Worm (Caenorhabditis elegans) whole organism, L4 larva: ENCODE data around the gene srx-36.

Source experiments
- F26F4.8 ChIP-seq: fragments of 200-800 bp; sonication (Bioruptor generic); conservative IDR thresholded peaks from 2 replicates; pipeline ENCODE4 v1.3.6; 2022; ENCODE audit warnings: missing genetic modification characterization, missing compliant biosample characterization
- F37D6.2 ChIP-seq: sonication (generic microtip); optimal IDR thresholded peaks from 2 replicates; lab custom pipeline; 2016; ENCODE audit warnings: mild to moderate bottlenecking, missing genetic modification characterization, missing compliant biosample characterization
- F44E2.7 ChIP-seq: fragments of 200-800 bp; sonication (Bioruptor generic); IDR thresholded peaks from 2 replicates; pipeline ENCODE4 v2.1.2; 2022; ENCODE audit warnings: missing genetic modification characterization, missing compliant biosample characterization
- F49E8.2 ChIP-seq: sonication (generic microtip); optimal IDR thresholded peaks from 2 replicates; lab custom pipeline; 2016; ENCODE audit warnings: missing compliant biosample characterization, mild to moderate bottlenecking, missing genetic modification characterization, borderline replicate concordance
- T20F7.1 ChIP-seq: fragments of 200-800 bp; sonication (Bioruptor generic); optimal IDR thresholded peaks from 2 replicates; lab custom pipeline; 2018; ENCODE audit warnings: mild to moderate bottlenecking, missing genetic modification characterization, missing compliant biosample characterization
- T26A8.4 ChIP-seq: fragments of 200-800 bp; sonication (Bioruptor generic); IDR thresholded peaks from 2 replicates; pipeline ENCODE4 v1.3.6; 2022; ENCODE audit warnings: missing genetic modification characterization, missing compliant biosample characterization
- Y48G9A.11 ChIP-seq: fragments of 200-800 bp; sonication (Bioruptor generic); IDR thresholded peaks from 2 replicates; pipeline ENCODE4 v1.3.6; 2022; ENCODE audit warnings: missing genetic modification reagents, missing genetic modification characterization, missing compliant biosample characterization
- ZK337.2 ChIP-seq: fragments of 200-800 bp; sonication (Bioruptor generic); IDR thresholded peaks from 2 replicates; pipeline ENCODE4 v1.3.6; 2022; ENCODE audit warnings: missing genetic modification reagents, missing genetic modification characterization, missing compliant biosample characterization
- aha-1 ChIP-seq: fragments of 150-350 bp; peaks from one replicate; lab custom pipeline; 2014; ENCODE audit warnings: missing biosample characterization, missing genetic modification characterization
- ama-1 ChIP-seq: fragments of 150-350 bp; optimal IDR thresholded peaks from 2 replicates; lab custom pipeline; 2014; ENCODE audit warnings: inconsistent platforms, mixed read lengths
- ceh-28 ChIP-seq: fragments of 150-350 bp; optimal IDR thresholded peaks from 2 replicates; lab custom pipeline; 2014; ENCODE audit warnings: missing biosample characterization, missing genetic modification reagents, missing genetic modification characterization
- ceh-32 ChIP-seq: sonication (generic microtip); optimal IDR thresholded peaks from 2 replicates; lab custom pipeline; 2016; ENCODE audit warnings: mild to moderate bottlenecking, missing genetic modification characterization, missing compliant biosample characterization; ENCODE audit not compliant: poor library complexity
- ceh-62 ChIP-seq: sonication (generic microtip); optimal IDR thresholded peaks from 2 replicates; lab custom pipeline; 2017; ENCODE audit warnings: missing biosample characterization, missing genetic modification characterization
- ceh-82 ChIP-seq: sonication (generic microtip); optimal IDR thresholded peaks from 2 replicates; lab custom pipeline; 2017; ENCODE audit warnings: missing biosample characterization, missing genetic modification characterization
- cey-2 ChIP-seq: sonication (generic microtip); optimal IDR thresholded peaks from 3 replicates; lab custom pipeline; 2017; ENCODE audit warnings: missing genetic modification characterization, mild to moderate bottlenecking, missing compliant biosample characterization, antibody characterized with exemption, borderline replicate concordance; ENCODE audit not compliant: insufficient read depth
- daf-16 ChIP-seq, 3 experiments: sonication (generic microtip); optimal IDR thresholded peaks; 2 replicates each; lab custom pipeline; 2016 to 2017; ENCODE audit warnings: missing genetic modification characterization in 3 of 3, missing genetic modification reagents in 3 of 3, mild to moderate bottlenecking in 2 of 3, missing compliant biosample characterization in 2 of 3, missing biosample characterization in 1 of 3, moderate library complexity in 1 of 3
- daf-19 ChIP-seq: fragments of 200-800 bp; sonication (Bioruptor generic); conservative IDR thresholded peaks from 2 replicates; pipeline ENCODE4 v1.3.6; 2022; ENCODE audit warnings: missing genetic modification characterization, missing compliant biosample characterization
- daf-8 ChIP-seq: fragments of 200-800 bp; sonication (Bioruptor generic); IDR thresholded peaks from 2 replicates; pipeline ENCODE4 v1.3.6; 2022; ENCODE audit warnings: missing genetic modification characterization, missing compliant biosample characterization
- dmd-6 ChIP-seq: fragments of 200-800 bp; sonication (Bioruptor generic); IDR thresholded peaks from 2 replicates; pipeline ENCODE4 v1.3.6; 2022; ENCODE audit warnings: missing genetic modification reagents, missing genetic modification characterization, missing compliant biosample characterization
- duxl-1 ChIP-seq: sonication (generic microtip); optimal IDR thresholded peaks from 2 replicates; lab custom pipeline; 2016; ENCODE audit warnings: mild to moderate bottlenecking, missing genetic modification characterization, moderate library complexity, missing compliant biosample characterization; ENCODE audit not compliant: poor library complexity
- dve-1 ChIP-seq: sonication (generic microtip); optimal IDR thresholded peaks from 2 replicates; lab custom pipeline; 2017; ENCODE audit warnings: antibody characterized with exemption, mild to moderate bottlenecking, missing genetic modification characterization, missing compliant biosample characterization; ENCODE audit not compliant: insufficient read depth
- egl-27 ChIP-seq: sonication (generic microtip); optimal IDR thresholded peaks from 3 replicates; lab custom pipeline; 2017; ENCODE audit warnings: missing biosample characterization, missing genetic modification reagents, missing genetic modification characterization
- egl-43 ChIP-seq: fragments of 200-800 bp; sonication (Bioruptor generic); IDR thresholded peaks from 2 replicates; pipeline ENCODE4 v1.3.6; 2022; ENCODE audit warnings: missing genetic modification reagents, missing genetic modification characterization, missing compliant biosample characterization
- fkh-10 ChIP-seq: fragments of 150-350 bp; optimal IDR thresholded peaks from 2 replicates; lab custom pipeline; 2014; ENCODE audit warnings: missing biosample characterization, missing genetic modification reagents, missing genetic modification characterization
- hif-1 ChIP-seq, 2 experiments: sonication (generic microtip); optimal IDR thresholded peaks; 2 replicates each; lab custom pipeline; 2016 to 2017; ENCODE audit warnings: missing compliant biosample characterization in 2 of 2, missing genetic modification characterization in 2 of 2, missing genetic modification reagents in 2 of 2, missing genotype in 2 of 2, mild to moderate bottlenecking in 1 of 2
- hlh-11 ChIP-seq: fragments of 200-800 bp; sonication (Bioruptor generic); optimal IDR thresholded peaks from 2 replicates; lab custom pipeline; 2018; ENCODE audit warnings: mild to moderate bottlenecking, missing genetic modification characterization, missing compliant biosample characterization
- hlh-30 ChIP-seq: sonication (generic microtip); optimal IDR thresholded peaks from 2 replicates; lab custom pipeline; 2017; ENCODE audit warnings: antibody characterized with exemption, mild to moderate bottlenecking, missing genetic modification characterization, missing compliant biosample characterization; ENCODE audit not compliant: insufficient read depth
- hmg-1.1 ChIP-seq: fragments of 200-800 bp; sonication (Bioruptor generic); IDR thresholded peaks from 2 replicates; pipeline ENCODE4 v1.3.6; 2022; ENCODE audit warnings: missing genetic modification reagents, missing genetic modification characterization, missing compliant biosample characterization
- lim-7 ChIP-seq: fragments of 200-800 bp; sonication (Bioruptor generic); IDR thresholded peaks from 2 replicates; pipeline ENCODE4 v1.3.6; 2022; ENCODE audit warnings: missing genetic modification characterization, missing compliant biosample characterization
- lin-1 ChIP-seq: fragments of 200-800 bp; sonication (Bioruptor generic); IDR thresholded peaks from 2 replicates; pipeline ENCODE4 v1.3.6; 2022; ENCODE audit warnings: missing genetic modification reagents, missing genetic modification characterization, missing compliant biosample characterization
- lin-15B ChIP-seq: fragments of 150-350 bp; sonication (generic microtip); optimal IDR thresholded peaks from 3 replicates; lab custom pipeline; 2014; ENCODE audit warnings: missing biosample characterization, missing genetic modification characterization
- lin-29 ChIP-seq: fragments of 200-800 bp; sonication (Bioruptor generic); IDR thresholded peaks from 2 replicates; pipeline ENCODE4 v1.3.6; 2022; ENCODE audit warnings: missing genetic modification reagents, missing genetic modification characterization, missing compliant biosample characterization
- lin-38 ChIP-seq: fragments of 200-800 bp; sonication (Bioruptor generic); IDR thresholded peaks from 2 replicates; pipeline ENCODE4 v1.3.6; 2022; ENCODE audit warnings: missing genetic modification reagents, missing genetic modification characterization, missing compliant biosample characterization
- lir-3 ChIP-seq: sonication (generic microtip); optimal IDR thresholded peaks from 2 replicates; lab custom pipeline; 2016; ENCODE audit warnings: mild to moderate bottlenecking, missing genetic modification characterization, missing compliant biosample characterization
- lsy-2 ChIP-seq, 2 experiments: fragments of 150-350 bp in 1 of 2; sonication (generic microtip) in 1 of 2; optimal IDR thresholded peaks; 2 replicates each; lab custom pipeline; 2014 to 2017; ENCODE audit warnings: missing biosample characterization in 2 of 2, missing genetic modification characterization in 2 of 2
- mep-1 ChIP-seq: fragments of 150-350 bp; sonication (generic microtip); optimal IDR thresholded peaks from 3 replicates; lab custom pipeline; 2014; ENCODE audit warnings: missing biosample characterization, missing genetic modification characterization
- mes-2 ChIP-seq: sonication (generic microtip); optimal IDR thresholded peaks from 2 replicates; lab custom pipeline; 2016; ENCODE audit warnings: missing genotype, mild to moderate bottlenecking, missing genetic modification characterization, missing compliant biosample characterization; ENCODE audit not compliant: poor library complexity, severe bottlenecking
- mxl-2 ChIP-seq: fragments of 200-800 bp; sonication (Bioruptor generic); conservative IDR thresholded peaks from 2 replicates; pipeline ENCODE4 v1.3.6; 2022; ENCODE audit warnings: missing genetic modification reagents, missing genetic modification characterization, missing compliant biosample characterization
- nhr-102 ChIP-seq: sonication (generic microtip); optimal IDR thresholded peaks from 2 replicates; lab custom pipeline; 2016; ENCODE audit warnings: mild to moderate bottlenecking, missing genetic modification characterization, moderate library complexity, missing compliant biosample characterization
- nhr-11 ChIP-seq: fragments of 150-350 bp; optimal IDR thresholded peaks from 2 replicates; lab custom pipeline; 2014; ENCODE audit warnings: missing biosample characterization, missing genetic modification characterization
- nhr-237 ChIP-seq: sonication (generic microtip); optimal IDR thresholded peaks from 2 replicates; lab custom pipeline; 2017; ENCODE audit warnings: missing biosample characterization, missing genetic modification characterization
- nhr-76 ChIP-seq: fragments of 150-350 bp; optimal IDR thresholded peaks from 2 replicates; lab custom pipeline; 2014; ENCODE audit warnings: missing biosample characterization, missing genetic modification characterization
- nhr-77 ChIP-seq: fragments of 150-350 bp; optimal IDR thresholded peaks from 2 replicates; lab custom pipeline; 2014; ENCODE audit warnings: missing biosample characterization, missing genetic modification characterization
- pqm-1 ChIP-seq: sonication (generic microtip); optimal IDR thresholded peaks from 2 replicates; lab custom pipeline; 2017; ENCODE audit warnings: missing biosample characterization, missing genetic modification characterization
- rbr-2 ChIP-seq: sonication (generic microtip); optimal IDR thresholded peaks from 2 replicates; lab custom pipeline; 2016; ENCODE audit warnings: missing genotype, missing genetic modification characterization, missing compliant biosample characterization
- snpc-4 ChIP-seq: fragments of 150-350 bp; optimal IDR thresholded peaks from 2 replicates; lab custom pipeline; 2014; ENCODE audit warnings: missing biosample characterization, missing genetic modification characterization
- tra-1 ChIP-seq: fragments of 200-800 bp; sonication (Bioruptor generic); IDR thresholded peaks from 2 replicates; pipeline ENCODE4 v1.3.6; 2022; ENCODE audit warnings: missing genetic modification reagents, missing genetic modification characterization, missing compliant biosample characterization
- unc-130 ChIP-seq: sonication (generic microtip); optimal IDR thresholded peaks from 2 replicates; lab custom pipeline; 2016; ENCODE audit warnings: missing genetic modification reagents, missing genetic modification characterization, missing compliant biosample characterization
- vab-7 ChIP-seq: fragments of 200-800 bp; sonication (Bioruptor generic); IDR thresholded peaks from 2 replicates; pipeline ENCODE4 v1.3.6; 2022; ENCODE audit warnings: missing genetic modification reagents, missing genetic modification characterization, missing compliant biosample characterization
- zfp-2 ChIP-seq: sonication (generic microtip); optimal IDR thresholded peaks from 2 replicates; lab custom pipeline; 2016; ENCODE audit warnings: mild to moderate bottlenecking, missing genetic modification characterization, missing compliant biosample characterization
- zip-2 ChIP-seq: fragments of 150-350 bp; optimal IDR thresholded peaks from 2 replicates; lab custom pipeline; 2014; ENCODE audit warnings: missing biosample characterization, missing genetic modification characterization

srx-36 gene

DNA sequence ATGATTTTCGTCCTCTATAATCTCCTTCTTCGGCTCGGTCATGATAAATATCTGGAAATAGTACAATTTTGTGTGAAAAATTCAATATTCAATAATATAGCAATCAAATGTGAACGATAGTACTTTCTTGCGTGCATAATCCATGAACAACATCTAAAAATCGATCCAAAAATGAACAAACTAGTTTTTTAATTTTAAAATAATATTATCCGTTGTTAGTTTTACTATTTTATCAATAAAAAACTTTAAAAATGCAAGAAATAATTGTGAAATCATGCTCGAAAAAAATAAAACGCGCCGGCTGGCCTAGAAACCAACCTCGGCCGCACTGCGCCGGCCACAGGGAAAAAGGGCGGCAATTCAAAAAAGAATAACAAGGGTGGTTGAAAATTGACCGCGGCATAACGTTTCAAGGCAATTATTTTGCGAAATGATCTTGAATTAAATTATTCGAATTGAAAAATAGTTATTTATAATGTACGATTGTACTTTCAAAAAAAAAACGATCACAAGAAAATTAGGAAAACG is 46.2 kb downstream of the srx-36 start, which contains the start of gene mys-1:
TSS of gene mys-1 (minus strand) at position 51 of the 528 bp plus-strand sequence.
- TF ChIP-seq F37D6.2: no peak
- TF ChIP-seq pqm-1 (tag; lab: Kevin White, UChicago): no peak
- no peak for TF ChIP-seq lin-15B (tag; lab: Kevin White, UChicago)
- peak; percentile 34 for TF ChIP-seq nhr-102
- no peak for TF ChIP-seq aha-1 (tag; lab: Kevin White, UChicago)
- no peak for TF ChIP-seq snpc-4 (tag; lab: Kevin White, UChicago)
- TF ChIP-seq T26A8.4 (GFP tag; lab: Robert Waterston, UW): no peak
- TF ChIP-seq nhr-77 (tag; lab: Kevin White, UChicago): no peak
- peak; percentile 10 for TF ChIP-seq dve-1 (tag; lab: Kevin White, UChicago)
- no peak for TF ChIP-seq nhr-11 (tag; lab: Kevin White, UChicago)
- peak; percentile 18 for TF ChIP-seq mep-1 (tag; lab: Kevin White, UChicago)
- TF ChIP-seq hlh-30 (tag; lab: Kevin White, UChicago): peak; percentile 29
- no peak for TF ChIP-seq lin-1 (GFP tag; lab: Robert Waterston, UW)
- TF ChIP-seq egl-27 (tag; lab: Kevin White, UChicago): no peak
- TF ChIP-seq mxl-2 (GFP tag; lab: Robert Waterston, UW): no peak
- TF ChIP-seq tra-1 (GFP tag; lab: Robert Waterston, UW): no peak
- TF ChIP-seq Y48G9A.11 (GFP tag; lab: Robert Waterston, UW): no peak
- TF ChIP-seq lin-38 (GFP tag; lab: Robert Waterston, UW): peak; percentile 46
- TF ChIP-seq F26F4.8 (GFP tag; lab: Robert Waterston, UW): no peak
- no peak for TF ChIP-seq hlh-11 (tag; lab: Kevin White, UChicago)
- no peak for TF ChIP-seq lim-7 (GFP tag; lab: Robert Waterston, UW)
- no peak for TF ChIP-seq F44E2.7 (GFP tag; lab: Robert Waterston, UW)
- no peak for TF ChIP-seq lir-3 (tag; lab: Kevin White, UChicago)
- TF ChIP-seq ceh-62 (tag; lab: Kevin White, UChicago): no peak
- TF ChIP-seq mes-2 (tag; lab: Kevin White, UChicago): peak; percentile 98
- no peak for TF ChIP-seq zip-2
- TF ChIP-seq dmd-6: no peak
- TF ChIP-seq daf-8 (GFP tag; lab: Robert Waterston, UW): no peak
- TF ChIP-seq ceh-82 (tag; lab: Kevin White, UChicago): no peak
- no peak for TF ChIP-seq egl-43 (GFP tag; lab: Robert Waterston, UW)
- no peak for TF ChIP-seq ceh-28 (tag; lab: Kevin White, UChicago)
- TF ChIP-seq fkh-10 (GFP tag; lab: Kevin White, UChicago): no peak
- no peak for TF ChIP-seq daf-16 (GFP tag; optimal IDR thresholded peaks at IDR 0.05; lab: Kevin White, UChicago)
- TF ChIP-seq daf-16 (tag; optimal IDR thresholded peaks at IDR 0.05; lab: Kevin White, UChicago): peak; percentile 10
- no peak for TF ChIP-seq vab-7 (GFP tag; lab: Robert Waterston, UW)
- no peak for TF ChIP-seq nhr-76 (tag; lab: Kevin White, UChicago)
- no peak for TF ChIP-seq F49E8.2 (tag; lab: Kevin White, UChicago)
- peak; percentile 30 for TF ChIP-seq rbr-2 (tag; lab: Kevin White, UChicago)
- no peak for TF ChIP-seq cey-2 (tag; lab: Kevin White, UChicago)
- no peak for TF ChIP-seq zfp-2 (tag; lab: Kevin White, UChicago)
- no peak for TF ChIP-seq hmg-1.1 (GFP tag; lab: Robert Waterston, UW)
- peak; percentile 66; the same call in 1 of the 2 replicates for TF ChIP-seq ZK337.2 (GFP tag; lab: Robert Waterston, UW)
- peak; percentile 76 for TF ChIP-seq duxl-1 (tag; lab: Kevin White, UChicago)
- peak in 1 of 2 experiments; percentile 69 for TF ChIP-seq hif-1 (tag; optimal IDR thresholded peaks at IDR 0.05; lab: Kevin White, UChicago)
- TF ChIP-seq lsy-2 (tag; optimal IDR thresholded peaks at IDR 0.05; lab: Kevin White, UChicago): peak in 1 of 2 experiments; percentile 67
- TF ChIP-seq lin-29 (GFP tag; lab: Robert Waterston, UW): no peak
- no peak for TF ChIP-seq nhr-237
- no peak for TF ChIP-seq ceh-32
- no peak for TF ChIP-seq daf-19
- no peak for TF ChIP-seq ama-1 (lab: Kevin White, UChicago)
- TF ChIP-seq unc-130 (GFP tag; lab: Kevin White, UChicago): peak; percentile 76
- TF ChIP-seq T20F7.1 (GFP tag; lab: Kevin White, UChicago): no peak
